Fruit fly (Drosophila melanogaster): ENCODE data around the gene CG43155.

Gene CG43155

DNA sequence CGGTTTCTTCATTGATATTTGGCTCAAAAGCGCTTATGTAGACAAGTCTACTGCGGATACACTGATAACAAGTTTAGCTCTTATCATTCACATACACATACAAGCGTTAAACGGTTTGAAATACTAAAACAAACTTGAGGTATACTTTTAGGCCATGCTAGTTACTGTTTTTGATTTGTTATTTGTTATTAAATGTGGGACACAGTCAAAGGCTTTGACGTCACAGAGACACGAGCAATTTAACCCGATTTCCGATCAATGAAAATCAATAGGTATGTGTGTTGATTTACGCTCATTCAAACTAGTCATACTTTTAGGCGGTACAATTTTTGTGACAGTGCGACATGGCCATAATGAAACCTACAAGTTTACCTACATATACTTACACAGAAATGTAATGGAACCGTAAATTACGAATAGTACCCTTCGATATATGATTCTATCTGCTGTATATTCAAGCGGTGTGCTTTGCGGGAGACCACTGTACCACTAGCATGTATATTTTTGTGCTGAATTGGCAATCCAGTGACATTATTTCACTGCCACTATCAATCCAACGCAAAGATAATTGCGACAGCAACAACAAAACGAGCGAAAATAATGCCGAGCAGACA lies 12.7 kb upstream of the CG43155 start (continued):
- no peak for TF ChIP-seq CG6791 (GFP tag; IDR thresholded peaks at IDR 0.05; ENCODE audit: partially characterized antibody)
- no peak for TF ChIP-seq hth (optimal IDR thresholded peaks at IDR 0.05)
- peak; percentile 71 for TF ChIP-seq CG8944 (GFP tag; optimal IDR thresholded peaks at IDR 0.05)
- peak; percentile 62; the same call in 2 of the 3 replicates for TF ChIP-seq CG7357 (GFP tag; IDR thresholded peaks at IDR 0.05)
- TF ChIP-seq Myb (GFP tag; optimal IDR thresholded peaks at IDR 0.05) = peak; percentile 76
- TF ChIP-seq CG10274 (GFP tag; optimal IDR thresholded peaks at IDR 0.05) = peak; percentile 67
- TF ChIP-seq Hmr (GFP tag; optimal IDR thresholded peaks at IDR 0.05) = peak; percentile 87
- TF ChIP-seq da (GFP tag; optimal IDR thresholded peaks at IDR 0.05) = peak; percentile 14
- peak; percentile 61; the same call in 1 of the 2 replicates for TF ChIP-seq CG5953 (GFP tag; IDR thresholded peaks at IDR 0.05)
- TF ChIP-seq cato (GFP tag; optimal IDR thresholded peaks at IDR 0.05; ENCODE audit: borderline replicate concordance) = no peak
- TF ChIP-seq CG14441 (GFP tag; IDR thresholded peaks at IDR 0.05) = peak; percentile 87
- peak; percentile 41 for TF ChIP-seq CG4820 (GFP tag; optimal IDR thresholded peaks at IDR 0.05)
- TF ChIP-seq grau (tag; optimal IDR thresholded peaks at IDR 0.05) = peak; percentile 96
- no peak for TF ChIP-seq Spps (tag; optimal IDR thresholded peaks at IDR 0.05)
- peak; percentile 63 for TF ChIP-seq shn (GFP tag; optimal IDR thresholded peaks at IDR 0.05)
- 0 out of 2 replicates have a peak, but pooled peaks have one; percentile 14 for TF ChIP-seq Doc2 (GFP tag; IDR thresholded peaks at IDR 0.05)
- TF ChIP-seq CG7372 (GFP tag; IDR thresholded peaks at IDR 0.05) = peak; percentile 82
- peak; percentile 50 for TF ChIP-seq D19A (tag; optimal IDR thresholded peaks at IDR 0.05)
- peak; percentile 70 for TF ChIP-seq CG8924 (tag; optimal IDR thresholded peaks at IDR 0.05)
- peak; percentile 72 for TF ChIP-seq CG14667 (GFP tag; IDR thresholded peaks at IDR 0.05)
- TF ChIP-seq CG4282 (GFP tag; optimal IDR thresholded peaks at IDR 0.05) = peak; percentile 59
- peak; percentile 23 for TF ChIP-seq CG15011 (GFP tag; optimal IDR thresholded peaks at IDR 0.05)
- TF ChIP-seq CG18011 (GFP tag; optimal IDR thresholded peaks at IDR 0.05) = peak; percentile 23
- peak; percentile 61; the same call in 1 of the 2 replicates for TF ChIP-seq CG17612 (GFP tag; IDR thresholded peaks at IDR 0.05)
- TF ChIP-seq B-H1 (GFP tag; IDR thresholded peaks at IDR 0.05) = peak; percentile 71
- TF ChIP-seq CG9609 (GFP tag; optimal IDR thresholded peaks at IDR 0.05) = peak; percentile 84
- no peak for TF ChIP-seq Vsx1 (GFP tag; optimal IDR thresholded peaks at IDR 0.05)
- peak; percentile 41 for TF ChIP-seq Hr3 (GFP tag; optimal IDR thresholded peaks at IDR 0.05)
- no peak for TF ChIP-seq Lpt (GFP tag; optimal IDR thresholded peaks at IDR 0.05)
- TF ChIP-seq cwo (GFP tag; optimal IDR thresholded peaks at IDR 0.05) = peak; percentile 83
- peak in 1 of 2 experiments; percentile 32 for TF ChIP-seq Hr78 (GFP tag; optimal IDR thresholded peaks at IDR 0.05)
- peak; percentile 71 for TF ChIP-seq CrebB (tag; optimal IDR thresholded peaks at IDR 0.05)
- TF ChIP-seq CG10462 (GFP tag; optimal IDR thresholded peaks at IDR 0.05) = no peak
- 0 out of 2 replicates have a peak, but pooled peaks have one; percentile 21 for TF ChIP-seq peb (GFP tag; IDR thresholded peaks at IDR 0.05)
- peak; percentile 30 for TF ChIP-seq MTF-1 (GFP tag; optimal IDR thresholded peaks at IDR 0.05; ENCODE audit: borderline replicate concordance)
- no peak for TF ChIP-seq CG8478 (optimal IDR thresholded peaks at IDR 0.05)
- no peak for TF ChIP-seq stwl (tag; optimal IDR thresholded peaks at IDR 0.05)
- no peak for TF ChIP-seq lov (optimal IDR thresholded peaks at IDR 0.05)
- 0 out of 3 replicates have a peak, but pooled peaks have one; percentile 16 for TF ChIP-seq lov (GFP tag; IDR thresholded peaks at IDR 0.05)
- TF ChIP-seq trh (GFP tag; optimal IDR thresholded peaks at IDR 0.05) = no peak
- peak; percentile 74 for TF ChIP-seq maf-S (GFP tag; optimal IDR thresholded peaks at IDR 0.05)
- peak; percentile 20 for TF ChIP-seq CG7987 (GFP tag; optimal IDR thresholded peaks at IDR 0.05)
- TF ChIP-seq Dbx (GFP tag; IDR thresholded peaks at IDR 0.05) = peak; percentile 92
- peak; percentile 73 for TF ChIP-seq CG7556 (GFP tag; optimal IDR thresholded peaks at IDR 0.05)
- peak; percentile 82 for TF ChIP-seq PHDP (tag; optimal IDR thresholded peaks at IDR 0.05)
- TF ChIP-seq CG12942 (GFP tag; optimal IDR thresholded peaks at IDR 0.05) = peak; percentile 48
- TF ChIP-seq Med (GFP tag) = peak; percentile 98
- TF ChIP-seq CG6854 (GFP tag; optimal IDR thresholded peaks at IDR 0.05) = peak; percentile 74
- TF ChIP-seq Oli (tag; optimal IDR thresholded peaks at IDR 0.05) = peak; percentile 61
- peak; percentile 66 for TF ChIP-seq CG17359 (tag; optimal IDR thresholded peaks at IDR 0.05)
